Worm (Caenorhabditis elegans) whole organism, L1 larva: ENCODE data around the gene F19B10.1.

Experiments
- C34B4.2 ChIP-seq: sonication (generic microtip); optimal IDR thresholded peaks from 2 replicates; lab custom pipeline; 2017; ENCODE audit warnings: mild to moderate bottlenecking, missing genetic modification characterization, missing compliant biosample characterization
- F16B12.6 ChIP-seq: fragments of 150-350 bp; optimal IDR thresholded peaks from 2 replicates; lab custom pipeline; 2014; ENCODE audit warnings: missing biosample characterization, missing genetic modification characterization
- aly-2 ChIP-seq: fragments of 150-350 bp; optimal IDR thresholded peaks from 2 replicates; lab custom pipeline; 2014; ENCODE audit warnings: missing biosample characterization, missing genetic modification characterization
- ceh-88 ChIP-seq: fragments of 200-800 bp; sonication (Bioruptor generic); IDR thresholded peaks from 2 replicates; pipeline ENCODE4 v1.3.6; 2022; ENCODE audit warnings: missing genetic modification characterization, missing compliant biosample characterization
- ces-1 ChIP-seq: fragments of 150-350 bp; optimal IDR thresholded peaks from 2 replicates; lab custom pipeline; 2014; ENCODE audit warnings: missing biosample characterization, missing genetic modification reagents, missing genetic modification characterization
- efl-3 ChIP-seq: fragments of 200-800 bp; sonication (Bioruptor generic); optimal IDR thresholded peaks from 2 replicates; lab custom pipeline; 2018; ENCODE audit warnings: mild to moderate bottlenecking, missing genetic modification characterization, missing compliant biosample characterization
- fkh-10 ChIP-seq: sonication (generic microtip); optimal IDR thresholded peaks from 2 replicates; lab custom pipeline; 2017; ENCODE audit warnings: missing biosample characterization, missing genetic modification reagents, missing genetic modification characterization
- fkh-4 ChIP-seq: sonication (generic microtip); optimal IDR thresholded peaks from 2 replicates; lab custom pipeline; 2016; ENCODE audit warnings: missing compliant biosample characterization, missing genetic modification characterization, borderline replicate concordance
- grh-1 ChIP-seq: fragments of 200-800 bp; sonication (Bioruptor generic); IDR thresholded peaks from 2 replicates; pipeline ENCODE4 v1.3.6; 2022; ENCODE audit warnings: missing genetic modification reagents, missing genetic modification characterization, missing compliant biosample characterization
- hlh-17 ChIP-seq: fragments of 200-800 bp; sonication (Bioruptor generic); optimal IDR thresholded peaks from 2 replicates; lab custom pipeline; 2018; ENCODE audit warnings: missing genetic modification characterization, mild to moderate bottlenecking, missing compliant biosample characterization, moderate library complexity, borderline replicate concordance
- irx-1 ChIP-seq: sonication (generic microtip); optimal IDR thresholded peaks from 2 replicates; lab custom pipeline; 2016; ENCODE audit warnings: missing genetic modification characterization, missing compliant biosample characterization
- lin-14 ChIP-seq: fragments of 200-800 bp; sonication (Bioruptor generic); optimal IDR thresholded peaks from 2 replicates; lab custom pipeline; 2018; ENCODE audit warnings: mild to moderate bottlenecking, missing genetic modification characterization, moderate library complexity, missing compliant biosample characterization
- lin-35 ChIP-seq, 2 experiments: fragments of 150-350 bp; optimal IDR thresholded peaks; 2 replicates each; lab custom pipeline; 2014; ENCODE audit warnings: missing biosample characterization in 2 of 2, missing genetic modification characterization in 2 of 2, missing genetic modification reagents in 2 of 2
- nhr-11 ChIP-seq: fragments of 150-350 bp; optimal IDR thresholded peaks from 2 replicates; lab custom pipeline; 2014; ENCODE audit warnings: missing biosample characterization, missing genetic modification characterization
- nhr-12 ChIP-seq: sonication (generic microtip); optimal IDR thresholded peaks from 2 replicates; lab custom pipeline; 2017; ENCODE audit warnings: missing biosample characterization, missing genetic modification characterization
- nhr-19 ChIP-seq: fragments of 200-800 bp; sonication (Bioruptor generic); conservative IDR thresholded peaks from 2 replicates; pipeline ENCODE4 v1.3.6; 2022; ENCODE audit warnings: missing genetic modification characterization, missing compliant biosample characterization
- nhr-20 ChIP-seq: sonication (generic microtip); optimal IDR thresholded peaks from 2 replicates; lab custom pipeline; 2016; ENCODE audit warnings: mild to moderate bottlenecking, missing genetic modification characterization, missing compliant biosample characterization
- nhr-237 ChIP-seq: fragments of 150-350 bp; optimal IDR thresholded peaks from 2 replicates; lab custom pipeline; 2014; ENCODE audit warnings: missing biosample characterization, missing genetic modification characterization
- nhr-28 ChIP-seq: fragments of 150-350 bp; optimal IDR thresholded peaks from 2 replicates; lab custom pipeline; 2014; ENCODE audit warnings: missing biosample characterization, missing genetic modification characterization
- nhr-90 ChIP-seq: sonication (generic microtip); optimal IDR thresholded peaks from 2 replicates; lab custom pipeline; 2016; ENCODE audit warnings: mild to moderate bottlenecking, missing genetic modification characterization, missing compliant biosample characterization; ENCODE audit not compliant: poor library complexity
- pqm-1 ChIP-seq: sonication (generic microtip); optimal IDR thresholded peaks from 3 replicates; lab custom pipeline; 2017; ENCODE audit warnings: missing biosample characterization, missing genetic modification characterization
- snu-23 ChIP-seq: sonication (generic microtip); optimal IDR thresholded peaks from 2 replicates; lab custom pipeline; 2016; ENCODE audit warnings: missing genetic modification characterization, missing compliant biosample characterization
- sox-4 ChIP-seq: sonication (generic microtip); optimal IDR thresholded peaks from 2 replicates; lab custom pipeline; 2016; ENCODE audit warnings: missing genetic modification characterization, missing compliant biosample characterization
- sptf-1 ChIP-seq: fragments of 150-350 bp; optimal IDR thresholded peaks from 2 replicates; lab custom pipeline; 2014; ENCODE audit warnings: missing biosample characterization, missing genetic modification characterization
- sup-37 ChIP-seq: fragments of 200-800 bp; sonication (Bioruptor generic); optimal IDR thresholded peaks from 2 replicates; lab custom pipeline; 2018; ENCODE audit warnings: mild to moderate bottlenecking, missing genetic modification characterization, missing compliant biosample characterization
- unc-62 ChIP-seq: fragments of 150-350 bp; optimal IDR thresholded peaks from 2 replicates; lab custom pipeline; 2014; ENCODE audit warnings: missing biosample characterization, missing genetic modification reagents, missing genetic modification characterization
- xbp-1 ChIP-seq: sonication (generic microtip); optimal IDR thresholded peaks from 2 replicates; lab custom pipeline; 2016; ENCODE audit warnings: missing genetic modification characterization, missing compliant biosample characterization
- zag-1 ChIP-seq: fragments of 150-350 bp; optimal IDR thresholded peaks from 2 replicates; lab custom pipeline; 2014; ENCODE audit warnings: missing biosample characterization, missing genetic modification characterization
- zip-4 ChIP-seq: fragments of 200-800 bp; sonication (Bioruptor generic); optimal IDR thresholded peaks from 2 replicates; lab custom pipeline; 2018; ENCODE audit warnings: mild to moderate bottlenecking, missing genetic modification characterization, moderate library complexity, missing compliant biosample characterization
- ztf-11 ChIP-seq, 2 experiments: sonication (generic microtip); optimal IDR thresholded peaks; 2 replicates each; lab custom pipeline; 2016 to 2017; ENCODE audit warnings: missing genetic modification characterization in 2 of 2, missing biosample characterization in 1 of 2, missing compliant biosample characterization in 1 of 2

The F19B10.1 gene

DNA sequence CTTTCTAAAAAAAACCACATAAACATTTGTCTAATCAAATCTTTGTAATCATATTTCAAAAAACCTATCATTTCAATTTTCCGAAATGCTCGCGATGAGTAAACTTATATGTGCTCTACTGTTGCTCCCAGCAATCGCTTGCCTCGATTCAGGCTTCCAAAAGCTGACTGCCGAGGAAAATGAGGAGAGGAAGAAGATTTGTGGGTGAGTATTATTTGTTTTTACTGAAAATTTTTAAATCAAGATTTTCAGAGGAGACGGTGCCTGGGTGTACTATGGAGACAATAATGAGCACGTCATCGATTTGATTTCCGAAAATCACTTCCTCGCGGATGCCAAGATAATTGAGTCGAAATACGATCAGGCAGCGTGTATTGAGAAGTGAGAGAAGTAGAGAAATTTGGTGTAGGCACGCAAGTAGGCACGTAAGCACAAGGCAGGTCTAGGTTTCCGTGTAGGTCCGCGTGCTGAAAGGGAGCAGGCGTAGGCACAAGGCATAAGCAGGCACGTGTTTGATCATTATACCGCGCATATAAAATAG lies 41.3 kb downstream of the F19B10.1 start, which contains the start of gene C46E10.1:
Gene C46E10.1 (plus strand): TSS at position 51 of the 541 bp plus-strand sequence.
- no peak for TF ChIP-seq sptf-1 (tag; lab: Kevin White, UChicago)
- no peak for TF ChIP-seq sup-37
- no peak for TF ChIP-seq lin-14
- no peak for TF ChIP-seq irx-1 (tag; lab: Kevin White, UChicago)
- no peak for TF ChIP-seq efl-3 (GFP tag; lab: Kevin White, UChicago)
- no peak for TF ChIP-seq nhr-20 (tag; lab: Kevin White, UChicago)
- no peak for TF ChIP-seq unc-62
- no peak for TF ChIP-seq nhr-11 (tag; lab: Kevin White, UChicago)
- TF ChIP-seq nhr-90 (tag; lab: Kevin White, UChicago): no peak
- TF ChIP-seq lin-35 (GFP tag; optimal IDR thresholded peaks at IDR 0.05; lab: Kevin White, UChicago): no peak

ce11 chrII:3727996-3728395 lies 45.0 kb downstream of the F19B10.1 start, which contains the start of gene C46E10.8:
C46E10.8 (minus strand) TSS chrII:3728096.
- no peak for TF ChIP-seq fkh-10 (GFP tag; lab: Kevin White, UChicago)
- no peak for TF ChIP-seq sox-4 (tag; lab: Kevin White, UChicago)
- TF ChIP-seq nhr-237: no peak
- no peak for TF ChIP-seq nhr-19 (GFP tag; lab: Robert Waterston, UW)
- TF ChIP-seq F16B12.6 (tag; lab: Kevin White, UChicago): no peak
- TF ChIP-seq efl-3 (GFP tag; lab: Kevin White, UChicago): no peak
- no peak for TF ChIP-seq zag-1 (tag; lab: Kevin White, UChicago)
- no peak for TF ChIP-seq grh-1 (GFP tag; lab: Robert Waterston, UW)
- TF ChIP-seq nhr-28: no peak
- no peak for TF ChIP-seq ceh-88 (GFP tag; lab: Robert Waterston, UW)
- no peak for TF ChIP-seq pqm-1 (tag; lab: Kevin White, UChicago)
- no peak for TF ChIP-seq aly-2 (tag; lab: Kevin White, UChicago)
- TF ChIP-seq hlh-17: no peak
- TF ChIP-seq xbp-1 (tag; lab: Kevin White, UChicago): no peak
- no peak for TF ChIP-seq zip-4 (GFP tag; lab: Kevin White, UChicago)
- TF ChIP-seq nhr-12 (tag; lab: Kevin White, UChicago): no peak
- TF ChIP-seq ces-1 (GFP tag; lab: Kevin White, UChicago): no peak

DNA sequence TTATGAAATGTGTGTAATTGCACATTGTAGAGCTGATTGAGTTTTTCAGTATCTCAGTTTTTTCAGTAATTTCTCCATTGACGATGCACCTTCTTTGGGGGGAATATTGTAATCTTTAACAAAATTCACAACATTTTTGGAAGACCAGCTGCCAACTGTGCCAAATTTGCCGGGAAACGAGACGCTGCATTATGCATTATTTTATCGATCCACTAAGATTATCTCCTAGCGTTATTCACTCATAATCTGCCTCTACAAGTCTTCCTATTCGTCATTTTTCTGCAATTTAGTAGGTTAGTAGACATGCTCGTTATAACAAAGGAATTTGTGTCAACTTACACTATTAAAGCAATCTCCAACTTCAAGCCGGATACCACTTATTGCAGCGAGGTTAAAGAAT lies 48.7 kb downstream of the F19B10.1 start, which contains the start of the genes sdz-12 and bath-31:
Gene sdz-12 (minus strand): TSS at position 101 of the 400 bp plus-strand sequence.
Gene bath-31 (plus strand): TSS at position 251 of the 400 bp plus-strand sequence.
- TF ChIP-seq fkh-4 (tag; lab: Kevin White, UChicago): no peak
- TF ChIP-seq ztf-11 (tag; optimal IDR thresholded peaks at IDR 0.05; lab: Kevin White, UChicago): no peak
- TF ChIP-seq lin-14: no peak
- TF ChIP-seq snu-23: no peak
- no peak for TF ChIP-seq grh-1 (GFP tag; lab: Robert Waterston, UW)
- no peak for TF ChIP-seq zag-1 (tag; lab: Kevin White, UChicago)
- no peak for TF ChIP-seq nhr-28
- TF ChIP-seq pqm-1 (tag; lab: Kevin White, UChicago): no peak
- no peak for TF ChIP-seq C34B4.2
